Fruit fly (Drosophila melanogaster): ENCODE measurements around the gene CG10970.

DNA sequence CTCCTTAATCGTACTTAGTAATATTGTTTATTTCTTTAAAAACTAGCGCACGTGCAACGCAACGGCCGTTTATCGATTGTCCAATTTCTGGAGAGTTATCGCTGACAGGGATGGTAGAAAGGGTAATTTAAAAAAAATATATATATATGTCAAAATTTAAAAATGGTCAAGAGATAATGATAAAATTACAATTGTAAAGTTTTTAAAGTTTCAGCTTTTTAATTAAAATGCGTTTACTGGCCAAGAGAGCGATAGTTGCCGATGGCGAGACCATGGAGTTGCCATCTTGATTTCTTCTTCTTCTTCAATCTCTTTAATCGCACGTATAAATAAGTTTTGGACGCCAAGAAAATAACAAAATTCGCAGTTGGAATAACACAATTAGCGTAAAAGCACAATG is 9.8 kb upstream of the CG10970 start, which contains the start of the genes CG7246 and HP1b:
- TF ChIP-seq insv (optimal IDR thresholded peaks at IDR 0.05) (no peak), psq (optimal IDR thresholded peaks at IDR 0.05) (no peak), h (optimal IDR thresholded peaks at IDR 0.05) (no peak), Sin3A (optimal IDR thresholded peaks at IDR 0.05) (no peak)

All from Kc167 (cell line).